Fruit fly (Drosophila melanogaster): ENCODE results near the gene gammaSnap2.
A peak's percentile ranks its signal among the peaks of the same experiment; 100 is the strongest.

The gammaSnap2 gene

dm6 chr3R:10087206-10087927 is 33.8 kb downstream of the gammaSnap2 start (continued):
- TF ChIP-seq ERR (GFP tag; optimal IDR thresholded peaks at IDR 0.05): peak; percentile 50
- peak; percentile 40 for TF ChIP-seq Gsc (GFP tag; IDR thresholded peaks at IDR 0.05)
- peak; percentile 19 for TF ChIP-seq CG13123 (GFP tag; optimal IDR thresholded peaks at IDR 0.05)
- TF ChIP-seq CG6272 (GFP tag; IDR thresholded peaks at IDR 0.05): 0 out of 2 replicates have a peak, but pooled peaks have one; percentile 33
- TF ChIP-seq eve (GFP tag; optimal IDR thresholded peaks at IDR 0.05): peak in 1 of 2 experiments; percentile 86
- peak; percentile 44 for TF ChIP-seq crc (GFP tag; optimal IDR thresholded peaks at IDR 0.05)
- no peak for TF ChIP-seq CG8281 (tag; optimal IDR thresholded peaks at IDR 0.05)
- TF ChIP-seq CG10462 (GFP tag; optimal IDR thresholded peaks at IDR 0.05): peak; percentile 10
- no peak for TF ChIP-seq CG15479 (GFP tag; optimal IDR thresholded peaks at IDR 0.05)
- TF ChIP-seq amos (GFP tag; IDR thresholded peaks at IDR 0.05; ENCODE audit: partially characterized antibody): no peak
- TF ChIP-seq Rx (GFP tag; IDR thresholded peaks at IDR 0.05): peak; percentile 54
- TF ChIP-seq ap (GFP tag; IDR thresholded peaks at IDR 0.05): peak; percentile 52; the same call in 1 of the 2 replicates
- TF ChIP-seq CG2875 (GFP tag; optimal IDR thresholded peaks at IDR 0.05): peak; percentile 40
- TF ChIP-seq pb (GFP tag; optimal IDR thresholded peaks at IDR 0.05): peak; percentile 41
- peak; percentile 28 for TF ChIP-seq HmgD (GFP tag; optimal IDR thresholded peaks at IDR 0.05)
- no peak for TF ChIP-seq Dip2 (GFP tag; IDR thresholded peaks at IDR 0.05)
- no peak for TF ChIP-seq hb (GFP tag; IDR thresholded peaks at IDR 0.05; ENCODE audit: partially characterized antibody)
- no peak for TF ChIP-seq hth (optimal IDR thresholded peaks at IDR 0.05)
- TF ChIP-seq nmo (GFP tag; optimal IDR thresholded peaks at IDR 0.05): peak; percentile 35
- no peak for TF ChIP-seq CG16813 (GFP tag; IDR thresholded peaks at IDR 0.05; ENCODE audit: partially characterized antibody)
- peak; percentile 15 for TF ChIP-seq NC2α (GFP tag; optimal IDR thresholded peaks at IDR 0.05)
- TF ChIP-seq CG34376 (GFP tag; optimal IDR thresholded peaks at IDR 0.05): no peak
- TF ChIP-seq Atf6 (GFP tag; IDR thresholded peaks at IDR 0.05): peak; percentile 49
- peak; percentile 65; the same call in 2 of the 3 replicates for TF ChIP-seq Dbx (GFP tag; IDR thresholded peaks at IDR 0.05)
- TF ChIP-seq prd (optimal IDR thresholded peaks at IDR 0.05): no peak
- peak; percentile 82 for TF ChIP-seq prd (GFP tag; IDR thresholded peaks at IDR 0.05)
- TF ChIP-seq CG30431 (GFP tag; optimal IDR thresholded peaks at IDR 0.05): peak; percentile 46
- 0 out of 3 replicates have a peak, but pooled peaks have one; percentile 16 for TF ChIP-seq knrl (GFP tag; IDR thresholded peaks at IDR 0.05; ENCODE audit: partially characterized antibody)
- TF ChIP-seq Dip3 (GFP tag; optimal IDR thresholded peaks at IDR 0.05): peak; percentile 78
- TF ChIP-seq CG16863 (GFP tag; optimal IDR thresholded peaks at IDR 0.05): peak; percentile 55
- 0 out of 2 replicates have a peak, but pooled peaks have one; percentile 28 for TF ChIP-seq sna (GFP tag; IDR thresholded peaks at IDR 0.05; ENCODE audit: partially characterized antibody)
- peak; percentile 69 for TF ChIP-seq CG8944 (GFP tag; optimal IDR thresholded peaks at IDR 0.05)
- peak; percentile 62 for TF ChIP-seq grau (tag; optimal IDR thresholded peaks at IDR 0.05)
- TF ChIP-seq dmrt11E (tag; optimal IDR thresholded peaks at IDR 0.05): peak; percentile 19
- TF ChIP-seq CG17328 (GFP tag; IDR thresholded peaks at IDR 0.05): peak; percentile 74
- no peak for TF ChIP-seq CG7745 (tag; optimal IDR thresholded peaks at IDR 0.05)
- peak; percentile 52 for TF ChIP-seq bab2 (GFP tag; optimal IDR thresholded peaks at IDR 0.05)
- peak; percentile 68 for TF ChIP-seq dmrt99B (tag; optimal IDR thresholded peaks at IDR 0.05)
- peak; percentile 47 for TF ChIP-seq slou (GFP tag; optimal IDR thresholded peaks at IDR 0.05)
- TF ChIP-seq B-H1 (GFP tag; IDR thresholded peaks at IDR 0.05): no peak
- no peak for TF ChIP-seq otp (GFP tag; IDR thresholded peaks at IDR 0.05)
- peak; percentile 51 for TF ChIP-seq CG12659 (GFP tag; optimal IDR thresholded peaks at IDR 0.05)
- peak; percentile 19 for TF ChIP-seq CG7987 (GFP tag; optimal IDR thresholded peaks at IDR 0.05)
- TF ChIP-seq CG15073 (GFP tag; optimal IDR thresholded peaks at IDR 0.05): no peak
- peak; percentile 28 for TF ChIP-seq CG9817 (tag; optimal IDR thresholded peaks at IDR 0.05)
- TF ChIP-seq CG11723 (GFP tag; optimal IDR thresholded peaks at IDR 0.05): peak; percentile 54
- peak; percentile 96 for TF ChIP-seq Med (GFP tag)
- TF ChIP-seq CG2889 (GFP tag; IDR thresholded peaks at IDR 0.05): peak; percentile 55; the same call in 1 of the 3 replicates
- TF ChIP-seq kni (GFP tag; optimal IDR thresholded peaks at IDR 0.05): peak; percentile 62
- TF ChIP-seq bowl (GFP tag; IDR thresholded peaks at IDR 0.05): no peak

Measured in whole organism, embryonic.